Worm (Caenorhabditis elegans): Measurements from ENCODE around the gene srh-83.

Gene srh-83

DNA sequence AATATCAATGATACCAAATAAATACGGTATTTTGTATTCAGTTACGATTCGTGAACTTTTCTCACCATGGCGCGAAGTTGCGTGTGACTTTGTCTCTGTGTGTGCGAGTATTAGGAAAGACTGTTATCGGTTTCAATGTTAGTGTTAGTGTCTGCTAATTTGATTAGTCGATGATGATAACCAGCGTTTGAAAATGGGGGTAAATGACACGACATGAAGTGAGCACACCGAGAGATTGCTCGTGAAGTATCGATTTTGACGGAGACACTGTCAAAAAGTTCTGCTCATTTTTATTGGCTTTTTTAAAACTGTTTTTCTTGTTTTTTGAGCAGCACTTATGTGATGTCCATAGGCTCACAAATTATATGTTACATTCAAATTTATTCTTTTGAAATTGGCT, 34.1 kb downstream of the srh-83 start (continued):
- TF ChIP-seq lin-54 (GFP tag; optimal IDR thresholded peaks at IDR 0.05) = peak; percentile 35
- 0 out of 2 replicates have a peak, but pooled peaks have one; percentile 21 for TF ChIP-seq F33H1.4 (GFP tag; IDR thresholded peaks at IDR 0.05)
- TF ChIP-seq madf-8 (GFP tag; conservative IDR thresholded peaks at IDR 0.05) = peak; percentile 20; the same call in 1 of the 2 replicates
- TF ChIP-seq B0019.2 (GFP tag; conservative IDR thresholded peaks at IDR 0.05) = no peak
- no peak for TF ChIP-seq snpc-4 (GFP tag; optimal IDR thresholded peaks at IDR 0.05)
- peak in 2 of 4 experiments; percentile 6 to 46 for TF ChIP-seq snpc-4 (tag; optimal IDR thresholded peaks at IDR 0.05)
- TF ChIP-seq tbp1 (GFP tag; optimal IDR thresholded peaks at IDR 0.05) = peak; percentile 45
- peak; percentile 78 for TF ChIP-seq tbx-9 (tag; optimal IDR thresholded peaks at IDR 0.05; ENCODE audit: borderline replicate concordance)
- TF ChIP-seq snpc-3.4 (tag; optimal IDR thresholded peaks at IDR 0.05) = peak; percentile 6
- TF ChIP-seq Y56A3A.18 (GFP tag; IDR thresholded peaks at IDR 0.05) = 0 out of 2 replicates have a peak, but pooled peaks have one; percentile 54
- peak; percentile 73; the same call in 1 of the 2 replicates for TF ChIP-seq nfyb-1 (GFP tag; IDR thresholded peaks at IDR 0.05)
- TF ChIP-seq repo-1 (tag; optimal IDR thresholded peaks at IDR 0.05) = peak; percentile 79
- peak; percentile 1 for TF ChIP-seq dpff-1 (tag; optimal IDR thresholded peaks at IDR 0.05)
- TF ChIP-seq lin-26 (GFP tag; IDR thresholded peaks at IDR 0.05) = peak; percentile 50; the same call in 1 of the 2 replicates
- no peak for TF ChIP-seq egl-44 (GFP tag; IDR thresholded peaks at IDR 0.05)
- peak; percentile 43 for TF ChIP-seq F52B5.7 (tag; optimal IDR thresholded peaks at IDR 0.05)
- TF ChIP-seq lir-1 (GFP tag; conservative IDR thresholded peaks at IDR 0.05) = no peak
- TF ChIP-seq T26A5.8 (tag; optimal IDR thresholded peaks at IDR 0.05) = no peak
- TF ChIP-seq lsy-27 (tag; optimal IDR thresholded peaks at IDR 0.05; ENCODE audit: borderline replicate concordance, insufficient read depth) = no peak
- peak; percentile 46 to 68 for TF ChIP-seq let-607 (tag; optimal IDR thresholded peaks at IDR 0.05)
- peak; percentile 95 for TF ChIP-seq nhr-80 (tag; optimal IDR thresholded peaks at IDR 0.05)
- peak; percentile 32; the same call in 1 of the 2 replicates for TF ChIP-seq cebp-1 (GFP tag; IDR thresholded peaks at IDR 0.05)
- peak; percentile 65 for TF ChIP-seq cebp-1 (tag; optimal IDR thresholded peaks at IDR 0.05)
- TF ChIP-seq madf-6 (GFP tag; IDR thresholded peaks at IDR 0.05) = peak; percentile 67; the same call in 1 of the 2 replicates
- no peak for TF ChIP-seq rcor-1 (GFP tag; IDR thresholded peaks at IDR 0.05)
- no peak; the same call in 1 of the 2 replicates for TF ChIP-seq dox-1 (GFP tag; IDR thresholded peaks at IDR 0.05)
- TF ChIP-seq Y67H2A.10 (GFP tag; conservative IDR thresholded peaks at IDR 0.05) = no peak
- peak; percentile 76 for TF ChIP-seq Y53G8AR.9 (GFP tag; conservative IDR thresholded peaks at IDR 0.05)
- no peak for TF ChIP-seq F39B2.1 (GFP tag; IDR thresholded peaks at IDR 0.05)
- 0 out of 2 replicates have a peak, but pooled peaks have one; percentile 31 for TF ChIP-seq hmg-1.2 (GFP tag; IDR thresholded peaks at IDR 0.05)
- 0 out of 2 replicates have a peak, but pooled peaks have one; percentile 42 for TF ChIP-seq Y95B8A.8 (GFP tag; IDR thresholded peaks at IDR 0.05)
- TF ChIP-seq bed-2 (GFP tag; IDR thresholded peaks at IDR 0.05) = no peak
- no peak for TF ChIP-seq nfya-1 (tag; optimal IDR thresholded peaks at IDR 0.05; ENCODE audit: borderline replicate concordance, insufficient read depth)
- no peak for TF ChIP-seq F57A8.1 (GFP tag; optimal IDR thresholded peaks at IDR 0.05)
- TF ChIP-seq atf-7 (tag; optimal IDR thresholded peaks at IDR 0.05) = peak; percentile 40
- peak; percentile 43 for TF ChIP-seq chd-7 (tag; optimal IDR thresholded peaks at IDR 0.05)
- TF ChIP-seq somi-1 (GFP tag; optimal IDR thresholded peaks at IDR 0.05) = peak; percentile 30
- TF ChIP-seq tlf-1 (GFP tag; optimal IDR thresholded peaks at IDR 0.05) = peak; percentile 71
- 0 out of 2 replicates have a peak, but pooled peaks have one; percentile 20 for TF ChIP-seq Y79H2A.3 (GFP tag; conservative IDR thresholded peaks at IDR 0.05)
- peak; percentile 56 for TF ChIP-seq xnd-1 (tag; optimal IDR thresholded peaks at IDR 0.05)
- TF ChIP-seq mes-4 (tag; optimal IDR thresholded peaks at IDR 0.05) = no peak
- TF ChIP-seq nhr-90 (tag; optimal IDR thresholded peaks at IDR 0.05) = peak; percentile 22
- TF ChIP-seq attf-6 (GFP tag; IDR thresholded peaks at IDR 0.05) = peak; percentile 64
- TF ChIP-seq sea-2 (GFP tag; IDR thresholded peaks at IDR 0.05) = no peak
- TF ChIP-seq F22D6.2 (tag; optimal IDR thresholded peaks at IDR 0.05) = no peak

Measured in whole organism, young adult.